Worm (Caenorhabditis elegans): Measurements from ENCODE around the gene F58E6.8.
A peak's percentile ranks its signal among the peaks of the same experiment; 100 is the strongest.

F58E6.8 gene

ce11 chrV:9752918-9753317 is 2.7 kb downstream of the F58E6.8 start, which contains the start of gene F58E6.6:
TSS of gene F58E6.6 (minus strand) at chrV:9753018.
- no peak for TF ChIP-seq nhr-77 (tag; optimal IDR thresholded peaks at IDR 0.05)
- no peak for TF ChIP-seq skn-1 (tag; optimal IDR thresholded peaks at IDR 0.05)
- no peak for TF ChIP-seq aly-2 (tag; optimal IDR thresholded peaks at IDR 0.05)
- TF ChIP-seq ZK546.5 (tag; optimal IDR thresholded peaks at IDR 0.05), result no peak
- no peak for TF ChIP-seq nhr-129 (tag; optimal IDR thresholded peaks at IDR 0.05)
- no peak for TF ChIP-seq nhr-25 (tag; optimal IDR thresholded peaks at IDR 0.05)
- TF ChIP-seq sem-4 (tag; optimal IDR thresholded peaks at IDR 0.05), result no peak
- no peak for TF ChIP-seq F13H6.1 (tag; optimal IDR thresholded peaks at IDR 0.05)
- TF ChIP-seq nhr-11 (tag; optimal IDR thresholded peaks at IDR 0.05), result no peak

- TF ChIP-seq dmd-4 (tag; optimal IDR thresholded peaks at IDR 0.05) (no peak), sma-9 (GFP tag; optimal IDR thresholded peaks at IDR 0.05) (no peak), sma-9 (tag; optimal IDR thresholded peaks at IDR 0.05) (no peak), lin-39 (tag; optimal IDR thresholded peaks at IDR 0.05) (no peak), egl-27 (tag; optimal IDR thresholded peaks at IDR 0.05) (no peak), nhr-21 (tag; optimal IDR thresholded peaks at IDR 0.05) (no peak), mab-5 (tag; optimal IDR thresholded peaks at IDR 0.05) (no peak), ceh-16 (tag; optimal IDR thresholded peaks at IDR 0.05) (no peak), ceh-82 (tag; optimal IDR thresholded peaks at IDR 0.05) (no peak), unc-55 (GFP tag; optimal IDR thresholded peaks at IDR 0.05) (no peak), R02D3.7 (tag; optimal IDR thresholded peaks at IDR 0.05) (no peak), nhr-12 (tag; optimal IDR thresholded peaks at IDR 0.05) (no peak), Y55F3AM.14 (GFP tag; optimal IDR thresholded peaks at IDR 0.05) (no peak), unc-39 (tag; optimal IDR thresholded peaks at IDR 0.05) (no peak), unc-62 (GFP tag; optimal IDR thresholded peaks at IDR 0.05) (no peak), lsy-2 (tag; optimal IDR thresholded peaks at IDR 0.05) (no peak), lin-13 (GFP tag; optimal IDR thresholded peaks at IDR 0.05) (no peak), blmp-1 (tag; optimal IDR thresholded peaks at IDR 0.05; ENCODE audit: insufficient read depth) (no peak), ztf-4 (tag; optimal IDR thresholded peaks at IDR 0.05) (no peak), nhr-237 (tag; optimal IDR thresholded peaks at IDR 0.05) (no peak)
Observed at ce11 chrV:9750308-9750707, 5.3 kb downstream of the F58E6.8 start, which contains the start of gene F58E6.4. TSS of gene F58E6.4 (minus strand) at chrV:9750408.

- no peak for TF ChIP-seq ama-1 (optimal IDR thresholded peaks at IDR 0.05)
- TF ChIP-seq gmeb-1 (tag; optimal IDR thresholded peaks at IDR 0.05), result no peak
- TF ChIP-seq ztf-1 (GFP tag; conservative IDR thresholded peaks at IDR 0.05), result no peak
- TF ChIP-seq unc-62 (GFP tag; optimal IDR thresholded peaks at IDR 0.05), result no peak
- TF ChIP-seq ceh-82 (tag; optimal IDR thresholded peaks at IDR 0.05), result no peak
- no peak for TF ChIP-seq C34F6.9 (tag; optimal IDR thresholded peaks at IDR 0.05)
- no peak for TF ChIP-seq ceh-16 (tag; optimal IDR thresholded peaks at IDR 0.05)
- TF ChIP-seq blmp-1 (tag; optimal IDR thresholded peaks at IDR 0.05; ENCODE audit: insufficient read depth), result no peak
- no peak for TF ChIP-seq sma-3 (GFP tag; optimal IDR thresholded peaks at IDR 0.05)
- TF ChIP-seq peb-1 (tag; optimal IDR thresholded peaks at IDR 0.05), result no peak
- TF ChIP-seq nhr-10 (tag; optimal IDR thresholded peaks at IDR 0.05), result no peak
- no peak for TF ChIP-seq zag-1 (tag; optimal IDR thresholded peaks at IDR 0.05)
- no peak for TF ChIP-seq nhr-77 (tag; optimal IDR thresholded peaks at IDR 0.05)
Observed at ce11 chrV:9744934-9745333, 10.7 kb downstream of the F58E6.8 start, which contains the start of gene F58E6.13. TSS of gene F58E6.13 (plus strand) at chrV:9745234.

ce11 chrV:9740858-9741257 is 14.8 kb downstream of the F58E6.8 start, which contains the start of gene sta-2:
TSS of gene sta-2 (plus strand) at chrV:9741206.
- TF ChIP-seq gmeb-1 (tag; optimal IDR thresholded peaks at IDR 0.05) (peak; percentile 42), ama-1 (optimal IDR thresholded peaks at IDR 0.05) (no peak), egl-27 (tag; optimal IDR thresholded peaks at IDR 0.05) (no peak), nhr-6 (tag; optimal IDR thresholded peaks at IDR 0.05) (peak; percentile 3), crh-2 (tag; optimal IDR thresholded peaks at IDR 0.05) (peak; percentile 22), Y55F3AM.14 (GFP tag; optimal IDR thresholded peaks at IDR 0.05) (no peak), fos-1 (tag; optimal IDR thresholded peaks at IDR 0.05) (peak; percentile 83), sem-4 (tag; optimal IDR thresholded peaks at IDR 0.05) (peak; percentile 6), blmp-1 (tag; optimal IDR thresholded peaks at IDR 0.05; ENCODE audit: insufficient read depth) (peak; percentile 80), ztf-4 (tag; optimal IDR thresholded peaks at IDR 0.05) (peak; percentile 36), nhr-129 (tag; optimal IDR thresholded peaks at IDR 0.05) (peak; percentile 39), nhr-11 (tag; optimal IDR thresholded peaks at IDR 0.05) (no peak), sma-9 (GFP tag; optimal IDR thresholded peaks at IDR 0.05) (peak; percentile 16), sma-9 (tag; optimal IDR thresholded peaks at IDR 0.05) (no peak), sma-3 (GFP tag; optimal IDR thresholded peaks at IDR 0.05) (peak; percentile 72), nhr-25 (tag; optimal IDR thresholded peaks at IDR 0.05) (peak; percentile 81)
